Worm (Caenorhabditis elegans): ENCODE data around the gene C26H9A.4.

The C26H9A.4 gene

DNA sequence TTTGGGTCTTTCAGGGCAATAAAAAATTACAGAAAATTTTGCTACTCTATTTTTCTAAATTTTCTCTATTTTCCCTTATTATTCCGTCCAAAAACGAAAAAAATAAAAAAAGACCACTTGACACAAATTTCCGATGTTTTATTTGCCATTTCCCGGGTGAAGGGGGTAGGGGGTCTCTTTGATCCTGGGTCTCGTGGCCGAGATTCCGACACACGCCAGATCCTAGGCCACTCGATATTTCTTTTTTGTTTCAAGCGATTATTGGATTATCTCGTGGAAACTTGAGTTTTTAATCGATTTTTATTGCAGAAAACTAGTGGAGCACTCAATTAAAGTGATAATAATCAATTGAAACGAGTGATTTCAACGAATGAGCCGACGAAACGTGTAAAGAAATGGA lies at the start of gene C26H9A.4, which contains the start of gene wdfy-3:
C26H9A.4 (plus strand) TSS at position 317 of the 400 bp plus-strand sequence.
wdfy-3 (plus strand) TSS at position 308 of the 400 bp plus-strand sequence.
- no peak for TF ChIP-seq ceh-45 (GFP tag; IDR thresholded peaks at IDR 0.05)
- TF ChIP-seq ceh-14 (tag; optimal IDR thresholded peaks at IDR 0.05), result no peak
- TF ChIP-seq pqm-1 (tag; optimal IDR thresholded peaks at IDR 0.05), result no peak
- TF ChIP-seq madf-2 (tag; optimal IDR thresholded peaks at IDR 0.05), result no peak
- TF ChIP-seq pha-4 (tag; optimal IDR thresholded peaks at IDR 0.05), result no peak
- TF ChIP-seq dve-1 (tag; optimal IDR thresholded peaks at IDR 0.05), result no peak
- TF ChIP-seq zip-5 (tag; optimal IDR thresholded peaks at IDR 0.05), result peak; percentile 74
- no peak for TF ChIP-seq sox-4 (tag; optimal IDR thresholded peaks at IDR 0.05)
- TF ChIP-seq ceh-2 (tag; optimal IDR thresholded peaks at IDR 0.05), result peak; percentile 67
- TF ChIP-seq fkh-10 (GFP tag; optimal IDR thresholded peaks at IDR 0.05), result no peak
- peak; percentile 81 for TF ChIP-seq ceh-31 (tag; optimal IDR thresholded peaks at IDR 0.05)
- no peak for TF ChIP-seq Y22D7AL.16 (tag; optimal IDR thresholded peaks at IDR 0.05)
- no peak for TF ChIP-seq ttx-3 (tag; optimal IDR thresholded peaks at IDR 0.05)
- no peak for TF ChIP-seq K02D7.2 (tag; optimal IDR thresholded peaks at IDR 0.05)
- peak; percentile 4 for TF ChIP-seq ets-4 (tag; optimal IDR thresholded peaks at IDR 0.05)
- TF ChIP-seq hlh-15 (tag; optimal IDR thresholded peaks at IDR 0.05), result no peak
- no peak for TF ChIP-seq K09A11.1 (tag; optimal IDR thresholded peaks at IDR 0.05; ENCODE audit: insufficient read depth)
- TF ChIP-seq dmd-4 (tag; optimal IDR thresholded peaks at IDR 0.05; ENCODE audit: borderline replicate concordance), result no peak
- no peak for TF ChIP-seq npax-4 (tag; optimal IDR thresholded peaks at IDR 0.05)
- no peak for TF ChIP-seq sdc-2 (tag; optimal IDR thresholded peaks at IDR 0.05)
- no peak for TF ChIP-seq odd-2 (tag; optimal IDR thresholded peaks at IDR 0.05)
- TF ChIP-seq tbx-2 (tag; optimal IDR thresholded peaks at IDR 0.05), result peak; percentile 19
- TF ChIP-seq fax-1 (tag; optimal IDR thresholded peaks at IDR 0.05), result no peak
- no peak for TF ChIP-seq nfya-1 (tag; optimal IDR thresholded peaks at IDR 0.05)
- no peak for TF ChIP-seq eyg-1 (tag; optimal IDR thresholded peaks at IDR 0.05)
- TF ChIP-seq elt-4 (tag; optimal IDR thresholded peaks at IDR 0.05), result no peak
- TF ChIP-seq ceh-19 (GFP tag; optimal IDR thresholded peaks at IDR 0.05), result no peak
- no peak for TF ChIP-seq ceh-34 (tag; optimal IDR thresholded peaks at IDR 0.05)
- no peak for TF ChIP-seq ztf-16 (tag; optimal IDR thresholded peaks at IDR 0.05)
- TF ChIP-seq ceh-22 (tag; optimal IDR thresholded peaks at IDR 0.05), result no peak
- TF ChIP-seq ceh-30 (tag; optimal IDR thresholded peaks at IDR 0.05), result no peak
- no peak for TF ChIP-seq gmeb-2 (tag; optimal IDR thresholded peaks at IDR 0.05)
- TF ChIP-seq hlh-13 (GFP tag; optimal IDR thresholded peaks at IDR 0.05), result no peak
- TF ChIP-seq rnt-1 (tag; optimal IDR thresholded peaks at IDR 0.05), result no peak
- no peak for TF ChIP-seq ceh-18 (tag; optimal IDR thresholded peaks at IDR 0.05)
- TF ChIP-seq C08G9.2 (tag; optimal IDR thresholded peaks at IDR 0.05), result peak; percentile 74
- no peak for TF ChIP-seq pax-1 (tag; optimal IDR thresholded peaks at IDR 0.05)
- peak; percentile 40 for TF ChIP-seq unc-42 (tag; optimal IDR thresholded peaks at IDR 0.05)
- TF ChIP-seq nhr-11 (tag; optimal IDR thresholded peaks at IDR 0.05), result no peak
- TF ChIP-seq sox-2 (GFP tag; IDR thresholded peaks at IDR 0.05), result no peak
- TF ChIP-seq T23F11.4 (GFP tag; optimal IDR thresholded peaks at IDR 0.05), result no peak
- no peak for TF ChIP-seq lin-11 (tag; optimal IDR thresholded peaks at IDR 0.05)
- TF ChIP-seq unc-86 (tag; optimal IDR thresholded peaks at IDR 0.05), result no peak
- TF ChIP-seq unc-3 (GFP tag; conservative IDR thresholded peaks at IDR 0.05), result no peak
- TF ChIP-seq unc-3 (tag; optimal IDR thresholded peaks at IDR 0.05), result no peak
- TF ChIP-seq tbx-7 (tag; optimal IDR thresholded peaks at IDR 0.05), result peak; percentile 32
- TF ChIP-seq ceh-9 (tag; optimal IDR thresholded peaks at IDR 0.05), result no peak
- no peak for TF ChIP-seq fkh-6 (tag; optimal IDR thresholded peaks at IDR 0.05)
- TF ChIP-seq elt-2 (tag; optimal IDR thresholded peaks at IDR 0.05), result no peak
